Worm (Caenorhabditis elegans) whole organism, midembryonic: Measurements from ENCODE around the gene ZK287.1.

ENCODE experiments used
- T22C8.4 ChIP-seq: fragments of 200-800 bp; sonication (Bioruptor generic); IDR thresholded peaks from 2 replicates; pipeline ENCODE4 v1.3.6; 2022; ENCODE audit warnings: missing genetic modification characterization, missing compliant biosample characterization
- cog-1 ChIP-seq: sonication (generic microtip); optimal IDR thresholded peaks from 2 replicates; lab custom pipeline; 2016; ENCODE audit warnings: missing genetic modification characterization, missing compliant biosample characterization
- flt-1 ChIP-seq: fragments of 200-800 bp; sonication (Bioruptor generic); IDR thresholded peaks from 2 replicates; pipeline ENCODE4 v1.3.6; 2022; ENCODE audit warnings: missing genetic modification characterization, missing compliant biosample characterization
- klf-2 ChIP-seq: fragments of 200-800 bp; sonication (Bioruptor generic); conservative IDR thresholded peaks from 2 replicates; pipeline ENCODE4 v1.3.6; 2022; ENCODE audit warnings: missing genetic modification reagents, missing genetic modification characterization, missing compliant biosample characterization
- med-1 ChIP-seq: sonication (generic microtip); optimal IDR thresholded peaks from 2 replicates; lab custom pipeline; 2017; ENCODE audit warnings: missing genetic modification characterization, mild to moderate bottlenecking, missing compliant biosample characterization, antibody characterized with exemption, missing genetic modification reagents; ENCODE audit not compliant: insufficient read depth
- ref-1 ChIP-seq: fragments of 200-800 bp; sonication (Bioruptor generic); conservative IDR thresholded peaks from 2 replicates; pipeline ENCODE4 v1.3.6; 2022; ENCODE audit warnings: missing genetic modification reagents, missing genetic modification characterization, missing compliant biosample characterization
- tab-1 ChIP-seq: fragments of 200-800 bp; sonication (Bioruptor generic); IDR thresholded peaks from 2 replicates; pipeline ENCODE4 v1.3.6; 2022; ENCODE audit warnings: missing genetic modification characterization, missing compliant biosample characterization
- ztf-23 ChIP-seq: fragments of 200-800 bp; sonication (Bioruptor generic); IDR thresholded peaks from 2 replicates; pipeline ENCODE4 v1.3.6; 2022; ENCODE audit warnings: missing genetic modification reagents, missing genetic modification characterization, missing compliant biosample characterization
- ztf-29 ChIP-seq: fragments of 200-800 bp; sonication (Bioruptor generic); IDR thresholded peaks from 2 replicates; pipeline ENCODE4 v1.3.6; 2022; ENCODE audit warnings: missing genetic modification reagents, missing genetic modification characterization, missing compliant biosample characterization

ZK287.1 gene

DNA sequence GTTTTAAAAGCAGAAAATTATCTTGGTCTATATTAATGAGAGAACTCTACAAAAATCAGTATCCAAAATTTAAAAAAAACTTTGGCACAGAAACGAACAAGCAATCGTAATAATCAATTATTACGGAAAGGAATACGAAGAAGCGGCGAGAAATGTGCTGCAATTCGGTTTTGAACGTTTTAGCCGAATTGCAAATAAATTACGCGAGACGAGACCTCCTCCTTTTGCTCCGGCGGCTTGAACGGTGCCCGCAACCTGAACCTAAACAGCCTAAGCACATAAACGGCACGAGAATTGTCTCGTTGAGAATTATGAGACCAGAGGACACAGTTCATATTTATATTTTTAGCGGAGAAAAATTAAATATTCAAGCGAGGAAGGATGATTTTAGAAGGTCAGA lies 22.9 kb downstream of the ZK287.1 start:
- TF ChIP-seq T22C8.4 (no peak), ztf-23 (GFP tag; lab: Robert Waterston, UW) (no peak), ref-1 (GFP tag; lab: Robert Waterston, UW) (no peak), klf-2 (GFP tag; lab: Robert Waterston, UW) (no peak), flt-1 (GFP tag; lab: Robert Waterston, UW) (no peak), cog-1 (tag; lab: Kevin White, UChicago) (no peak), med-1 (no peak), ztf-29 (no peak), tab-1 (no peak)

DNA sequence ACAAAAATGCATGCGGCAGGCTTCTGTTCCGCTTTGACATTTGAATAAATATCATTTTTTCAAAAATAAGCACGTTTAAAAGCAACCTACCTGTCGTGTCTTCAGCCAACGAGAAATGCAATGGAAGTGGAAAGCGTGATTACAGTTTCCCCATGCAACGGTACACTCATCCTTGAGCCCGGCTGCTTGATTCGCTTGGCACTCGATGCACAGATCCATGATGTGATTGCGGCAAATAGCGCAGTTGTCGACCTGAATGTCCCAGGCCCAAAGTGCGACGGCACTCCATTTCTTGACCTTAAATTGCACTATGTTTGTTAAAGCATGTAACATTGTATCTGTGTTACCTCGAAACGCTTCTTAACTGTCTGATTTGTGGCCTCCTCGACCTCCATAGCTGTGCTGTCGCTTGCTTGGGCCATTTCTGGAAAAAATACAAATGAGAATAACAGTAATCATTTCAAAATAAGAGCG lies 23.6 kb downstream of the ZK287.1 start, which contains the start of gene rbx-1:
rbx-1 (minus strand) TSS at position 424 of the 474 bp plus-strand sequence.
- TF ChIP-seq tab-1 (no peak), ztf-23 (GFP tag; lab: Robert Waterston, UW) (no peak), med-1 (no peak), flt-1 (GFP tag; lab: Robert Waterston, UW) (no peak), ztf-29 (no peak), cog-1 (tag; lab: Kevin White, UChicago) (no peak), ref-1 (GFP tag; lab: Robert Waterston, UW) (no peak), klf-2 (GFP tag; lab: Robert Waterston, UW) (no peak)

DNA sequence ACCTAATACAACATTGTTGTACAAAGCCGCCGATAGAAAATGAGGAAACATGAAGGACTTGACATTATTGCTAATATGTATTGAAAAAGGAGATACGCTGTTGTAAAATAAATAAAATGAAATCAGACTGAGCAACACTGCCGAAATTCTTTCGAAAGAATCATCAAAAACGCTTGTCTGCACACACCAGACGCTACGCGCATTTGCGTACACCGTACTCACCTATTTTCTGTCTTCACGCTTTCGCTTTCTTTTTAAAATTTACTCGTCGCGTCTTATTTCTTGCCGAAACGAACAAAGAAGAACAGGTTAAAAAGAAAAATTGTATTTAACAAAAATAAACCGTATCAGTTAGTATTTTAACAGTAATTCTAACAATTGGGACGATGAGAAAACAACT lies 24.2 kb downstream of the ZK287.1 start:
- no peak for TF ChIP-seq ref-1 (GFP tag; lab: Robert Waterston, UW)
- TF ChIP-seq klf-2 (GFP tag; lab: Robert Waterston, UW): no peak
- TF ChIP-seq ztf-29: no peak
- 0 out of 2 replicates have a peak, but pooled peaks have one; percentile 31 for TF ChIP-seq ztf-23 (GFP tag; lab: Robert Waterston, UW)
- no peak for TF ChIP-seq cog-1 (tag; lab: Kevin White, UChicago)

DNA sequence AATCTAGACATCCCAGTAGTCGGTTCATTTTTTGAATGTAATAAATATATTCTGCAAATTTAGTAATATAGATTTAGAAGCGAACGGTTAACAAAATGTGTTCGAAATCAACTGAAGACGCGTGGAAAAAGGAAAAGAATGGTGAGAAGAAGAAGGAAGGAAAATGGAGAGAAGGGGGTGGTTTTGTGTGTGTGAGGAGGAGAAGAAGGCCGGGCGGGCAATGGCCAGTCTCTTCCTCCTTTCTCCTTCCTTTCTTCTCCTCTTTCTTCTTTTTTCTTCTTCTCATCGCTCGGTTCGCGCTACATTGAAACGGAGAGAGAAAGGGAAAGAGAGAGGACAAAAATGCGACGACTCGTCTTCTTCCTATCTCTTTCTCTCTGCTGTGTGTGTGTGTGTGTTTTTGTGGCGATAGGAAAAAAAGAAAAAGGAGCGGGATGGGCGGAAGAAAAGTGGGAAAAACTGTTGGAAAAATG lies 25.7 kb downstream of the ZK287.1 start, which contains the start of gene ztf-9:
ztf-9 (minus strand) TSS at position 51 of the 473 bp plus-strand sequence.
- TF ChIP-seq tab-1 (no peak), klf-2 (GFP tag; lab: Robert Waterston, UW) (no peak), ref-1 (GFP tag; lab: Robert Waterston, UW) (no peak), ztf-29 (0 out of 2 replicates have a peak, but pooled peaks have one; percentile 30), cog-1 (tag; lab: Kevin White, UChicago) (no peak), T22C8.4 (no peak), ztf-23 (GFP tag; lab: Robert Waterston, UW) (0 out of 2 replicates have a peak, but pooled peaks have one; percentile 43), flt-1 (GFP tag; lab: Robert Waterston, UW) (peak; percentile 50; the same call in 1 of the 2 replicates)

DNA sequence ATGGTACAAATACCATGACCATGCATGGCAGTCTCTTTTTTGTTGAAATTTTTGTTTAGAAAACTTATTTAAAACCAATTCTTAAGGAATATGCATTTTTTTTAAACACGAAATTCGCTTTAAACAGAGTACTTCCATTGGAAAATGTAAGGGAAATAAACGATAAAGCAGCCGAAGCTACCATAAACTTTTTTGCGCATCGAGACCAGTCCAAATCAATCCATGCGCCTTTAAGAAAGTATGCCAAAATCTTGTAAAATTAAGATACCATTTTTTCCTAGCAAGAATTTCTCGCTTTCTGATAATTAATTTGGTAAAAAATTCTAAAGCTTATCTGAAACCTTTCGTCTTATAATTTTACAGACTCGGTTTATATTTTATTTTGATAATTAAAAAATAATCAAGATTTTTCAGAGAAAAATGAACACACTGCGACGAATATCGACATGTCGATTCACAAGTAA lies 26.2 kb downstream of the ZK287.1 start, which contains the start of gene ZK287.7:
ZK287.7 (plus strand) TSS at position 414 of the 464 bp plus-strand sequence.
- TF ChIP-seq tab-1 (no peak), flt-1 (GFP tag; lab: Robert Waterston, UW) (no peak), T22C8.4 (no peak), ztf-23 (GFP tag; lab: Robert Waterston, UW) (no peak), cog-1 (tag; lab: Kevin White, UChicago) (no peak), ref-1 (GFP tag; lab: Robert Waterston, UW) (no peak), ztf-29 (no peak), klf-2 (GFP tag; lab: Robert Waterston, UW) (no peak), med-1 (no peak)

DNA sequence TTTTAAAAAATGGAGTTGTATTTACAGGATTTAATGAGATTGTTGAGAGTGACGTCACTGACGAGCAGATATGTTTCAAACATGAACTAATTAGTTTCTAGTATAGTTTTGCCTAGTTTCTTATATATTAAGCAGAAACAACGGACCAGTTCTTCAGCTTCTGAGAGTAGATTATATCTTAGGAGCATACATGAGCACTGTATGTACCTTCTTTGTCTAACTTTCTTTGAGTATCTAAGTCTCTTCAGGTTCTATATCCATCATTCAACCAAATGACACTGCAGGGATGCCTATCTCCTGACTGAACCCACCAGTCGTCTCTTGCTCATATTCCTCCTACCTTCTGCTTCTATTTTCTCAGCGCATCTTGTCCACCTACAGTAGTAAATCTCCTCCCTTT lies 30.2 kb downstream of the ZK287.1 start, which contains the start of gene her-1:
her-1 (plus strand) TSS at position 301 of the 400 bp plus-strand sequence.
- no peak for TF ChIP-seq ztf-29
- no peak for TF ChIP-seq cog-1 (tag; lab: Kevin White, UChicago)
- no peak for TF ChIP-seq ztf-23 (GFP tag; lab: Robert Waterston, UW)
- TF ChIP-seq med-1: no peak
- TF ChIP-seq ref-1 (GFP tag; lab: Robert Waterston, UW): no peak
- no peak for TF ChIP-seq T22C8.4
- no peak for TF ChIP-seq tab-1
- TF ChIP-seq flt-1 (GFP tag; lab: Robert Waterston, UW): no peak
- TF ChIP-seq klf-2 (GFP tag; lab: Robert Waterston, UW): no peak

DNA sequence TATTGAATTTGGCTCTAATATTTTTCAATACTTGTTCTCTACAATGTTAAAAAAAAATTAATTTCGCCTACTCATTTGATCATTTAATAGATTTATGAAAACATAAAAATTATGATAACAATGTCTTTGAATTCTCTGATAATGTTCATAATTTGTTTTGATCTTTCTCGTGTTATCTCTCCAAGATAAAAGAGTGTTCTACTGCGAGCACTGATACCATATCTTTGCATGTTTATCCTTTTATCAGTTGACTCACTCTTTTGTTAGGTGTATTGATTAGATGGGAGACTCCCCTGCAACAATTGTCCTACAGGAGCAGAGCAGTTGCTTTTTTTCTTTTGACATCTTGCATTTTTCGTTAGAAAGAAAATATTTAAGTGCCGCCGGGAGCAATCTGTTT lies 32.7 kb downstream of the ZK287.1 start:
- TF ChIP-seq ztf-29 (no peak), ref-1 (GFP tag; lab: Robert Waterston, UW) (no peak), tab-1 (no peak)

DNA sequence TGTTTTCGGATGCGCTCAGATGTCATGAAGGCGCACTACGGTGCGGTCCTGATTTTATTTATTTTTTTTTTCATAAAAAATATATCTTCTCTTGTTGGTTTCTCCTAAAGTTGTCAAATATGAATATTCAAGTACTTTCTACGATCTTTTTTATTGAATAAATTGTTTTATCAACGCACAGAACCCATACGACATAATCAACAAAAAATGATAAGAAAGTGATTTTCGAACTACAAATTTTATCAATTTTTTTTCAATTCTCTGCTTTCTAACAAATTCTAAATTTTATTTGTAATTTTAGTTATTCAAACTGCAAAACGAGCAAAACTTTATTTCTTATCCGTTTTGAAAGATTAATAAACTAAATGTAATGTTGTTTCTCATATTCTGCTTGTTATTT lies 35.4 kb downstream of the ZK287.1 start:
- TF ChIP-seq flt-1 (GFP tag; lab: Robert Waterston, UW) (no peak), ztf-23 (GFP tag; lab: Robert Waterston, UW) (no peak), T22C8.4 (no peak), klf-2 (GFP tag; lab: Robert Waterston, UW) (no peak), ztf-29 (no peak), cog-1 (tag; lab: Kevin White, UChicago) (no peak), ref-1 (GFP tag; lab: Robert Waterston, UW) (no peak), tab-1 (no peak), med-1 (no peak)

DNA sequence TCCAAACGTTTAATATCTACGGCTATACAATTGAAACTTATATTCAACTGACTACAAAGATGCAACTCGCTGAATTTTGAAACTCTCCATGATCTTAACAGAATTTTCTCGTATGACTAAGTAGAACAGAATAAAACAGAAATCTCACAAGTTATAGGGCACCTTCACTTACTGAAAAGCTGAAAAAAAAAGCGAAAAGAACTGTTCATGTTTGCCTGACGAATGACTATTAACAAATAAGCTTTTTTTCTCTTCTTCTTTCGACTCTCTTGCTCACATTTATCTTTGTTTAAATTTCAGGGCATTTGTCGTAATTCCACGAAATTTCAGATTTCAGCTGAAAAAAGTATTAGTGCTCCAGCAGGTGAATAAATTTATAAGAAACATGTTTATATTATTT lies 36.3 kb downstream of the ZK287.1 start, which contains the start of gene xbx-6:
xbx-6 (plus strand) TSS at position 301 of the 400 bp plus-strand sequence.
- TF ChIP-seq med-1 (no peak), ztf-29 (no peak), T22C8.4 (no peak), tab-1 (no peak), flt-1 (GFP tag; lab: Robert Waterston, UW) (no peak), klf-2 (GFP tag; lab: Robert Waterston, UW) (no peak), ztf-23 (GFP tag; lab: Robert Waterston, UW) (no peak)

DNA sequence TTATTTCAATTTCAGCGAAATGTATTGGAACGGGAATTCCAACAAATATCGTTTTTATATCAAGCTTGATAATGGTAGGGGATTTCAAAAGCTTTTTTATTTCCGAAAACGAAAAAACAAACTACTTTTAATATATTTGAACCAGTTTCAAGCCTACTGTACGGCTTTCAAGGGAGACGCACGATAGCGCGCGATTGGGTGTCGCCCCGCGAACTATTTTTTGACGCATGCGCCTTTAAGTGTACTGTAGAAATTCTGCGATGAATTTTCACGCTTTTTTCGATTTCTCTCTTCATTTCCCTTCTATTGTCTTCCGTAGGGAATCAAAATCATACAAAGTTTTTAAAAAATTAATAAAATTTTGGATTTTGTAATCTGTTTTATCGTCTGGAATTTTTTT lies 37.1 kb downstream of the ZK287.1 start:
- no peak for TF ChIP-seq klf-2 (GFP tag; lab: Robert Waterston, UW)
- TF ChIP-seq tab-1: no peak
- no peak for TF ChIP-seq ztf-29
- no peak for TF ChIP-seq ztf-23 (GFP tag; lab: Robert Waterston, UW)
- no peak for TF ChIP-seq T22C8.4
- TF ChIP-seq flt-1 (GFP tag; lab: Robert Waterston, UW): no peak
- no peak for TF ChIP-seq ref-1 (GFP tag; lab: Robert Waterston, UW)
